Worm (Caenorhabditis elegans) whole organism, L2 larva: Measurements from ENCODE around the gene F08G2.4.

Experiments
- ZK546.5 ChIP-seq: sonication (generic microtip); optimal IDR thresholded peaks from 2 replicates; lab custom pipeline; 2017; ENCODE audit warnings: missing biosample characterization, missing genetic modification characterization
- ama-1 ChIP-seq: fragments of 150-350 bp; optimal IDR thresholded peaks from 2 replicates; lab custom pipeline; 2018; ENCODE audit warnings: inconsistent platforms
- ceh-16 ChIP-seq: fragments of 150-350 bp; optimal IDR thresholded peaks from 2 replicates; lab custom pipeline; 2014; ENCODE audit warnings: missing biosample characterization, missing genetic modification characterization
- egl-27 ChIP-seq: sonication (generic microtip); optimal IDR thresholded peaks from 3 replicates; lab custom pipeline; 2017; ENCODE audit warnings: missing biosample characterization, missing genetic modification reagents, missing genetic modification characterization
- elt-1 ChIP-seq: fragments of 150-350 bp; optimal IDR thresholded peaks from 2 replicates; lab custom pipeline; 2014; ENCODE audit warnings: missing biosample characterization, missing genetic modification characterization
- lin-39 ChIP-seq: fragments of 150-350 bp; optimal IDR thresholded peaks from 2 replicates; lab custom pipeline; 2014; ENCODE audit warnings: missing biosample characterization, missing genetic modification reagents, missing genetic modification characterization
- mdl-1 ChIP-seq, 2 experiments: fragments of 150-350 bp in 1 of 2; sonication (generic microtip) in 1 of 2; optimal IDR thresholded peaks; 2 replicates each; lab custom pipeline; 2017; ENCODE audit warnings: missing biosample characterization in 2 of 2, missing genetic modification characterization in 2 of 2
- nhr-11 ChIP-seq: fragments of 150-350 bp; optimal IDR thresholded peaks from 2 replicates; lab custom pipeline; 2014; ENCODE audit warnings: missing biosample characterization, missing genetic modification characterization
- nhr-237 ChIP-seq: fragments of 150-350 bp; optimal IDR thresholded peaks from 2 replicates; lab custom pipeline; 2014; ENCODE audit warnings: missing biosample characterization, missing genetic modification characterization
- sma-9 ChIP-seq, 2 experiments: fragments of 150-350 bp in 1 of 2; sonication (generic microtip) in 1 of 2; optimal IDR thresholded peaks; 2 replicates each; lab custom pipeline; 2014 to 2016; ENCODE audit warnings: missing genetic modification characterization in 2 of 2, mild to moderate bottlenecking in 1 of 2, missing biosample characterization in 1 of 2, missing compliant biosample characterization in 1 of 2, missing genetic modification reagents in 1 of 2, moderate library complexity in 1 of 2
- unc-62 ChIP-seq: fragments of 150-350 bp; optimal IDR thresholded peaks from 2 replicates; lab custom pipeline; 2014; ENCODE audit warnings: missing biosample characterization, missing genetic modification reagents, missing genetic modification characterization
- ztf-4 ChIP-seq: fragments of 150-350 bp; optimal IDR thresholded peaks from 2 replicates; lab custom pipeline; 2014; ENCODE audit warnings: missing biosample characterization, missing genetic modification characterization

DNA sequence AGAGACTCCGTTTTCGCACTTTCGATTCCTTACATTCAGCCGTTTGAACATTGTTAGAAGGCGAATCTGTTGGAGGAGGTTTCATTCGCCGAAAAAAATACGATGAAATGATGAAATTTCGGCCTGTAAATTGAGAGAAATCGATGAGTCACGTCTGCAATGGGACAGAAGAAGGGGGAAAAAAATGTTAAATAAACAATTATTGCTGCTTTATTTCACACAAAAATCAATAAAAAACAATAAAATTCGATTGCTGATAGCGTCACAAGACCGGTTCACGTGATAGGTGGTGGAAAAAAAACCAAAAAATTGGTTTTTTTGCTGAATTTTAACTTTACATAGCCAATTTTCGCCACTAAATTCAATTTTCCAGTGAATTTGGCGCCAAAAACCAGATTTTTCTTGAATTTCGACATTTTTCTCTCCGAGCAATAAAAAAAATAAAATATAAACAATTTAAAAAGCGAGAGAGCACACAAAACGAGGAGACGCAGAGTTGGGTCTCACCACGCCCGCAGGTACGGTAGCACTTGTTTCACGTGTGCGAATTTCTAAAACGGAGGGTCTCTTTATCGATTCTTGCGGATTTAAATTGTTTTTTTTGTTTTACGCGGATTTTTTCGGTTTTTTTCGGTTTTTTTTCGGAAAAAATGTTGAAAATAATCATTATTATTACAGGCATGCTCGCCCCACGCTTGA, 41.9 kb downstream of the F08G2.4 start, which contains the start of the genes cup-14 and ndub-8:
- TF ChIP-seq ama-1 (lab: Kevin White, UChicago) (peak; percentile 28), ceh-16 (tag; lab: Kevin White, UChicago) (peak; percentile 35), egl-27 (peak; percentile 36), nhr-237 (tag; lab: Kevin White, UChicago) (peak; percentile 12), elt-1 (tag; lab: Kevin White, UChicago) (no peak), unc-62 (GFP tag; lab: Kevin White, UChicago) (peak; percentile 37), sma-9 (GFP tag; optimal IDR thresholded peaks at IDR 0.05; lab: Kevin White, UChicago) (no peak), sma-9 (tag; optimal IDR thresholded peaks at IDR 0.05; lab: Kevin White, UChicago) (no peak), mdl-1 (tag; optimal IDR thresholded peaks at IDR 0.05; lab: Kevin White, UChicago) (peak; percentile 12 to 77), ZK546.5 (tag; lab: Kevin White, UChicago) (peak; percentile 59), lin-39 (tag; lab: Kevin White, UChicago) (no peak), nhr-11 (tag; lab: Kevin White, UChicago) (no peak), ztf-4 (peak; percentile 78)
